Worm (Caenorhabditis elegans): Measurements from ENCODE around the gene srd-34.
A peak's percentile ranks its signal among the peaks of the same experiment; 100 is the strongest.

srd-34 gene

DNA sequence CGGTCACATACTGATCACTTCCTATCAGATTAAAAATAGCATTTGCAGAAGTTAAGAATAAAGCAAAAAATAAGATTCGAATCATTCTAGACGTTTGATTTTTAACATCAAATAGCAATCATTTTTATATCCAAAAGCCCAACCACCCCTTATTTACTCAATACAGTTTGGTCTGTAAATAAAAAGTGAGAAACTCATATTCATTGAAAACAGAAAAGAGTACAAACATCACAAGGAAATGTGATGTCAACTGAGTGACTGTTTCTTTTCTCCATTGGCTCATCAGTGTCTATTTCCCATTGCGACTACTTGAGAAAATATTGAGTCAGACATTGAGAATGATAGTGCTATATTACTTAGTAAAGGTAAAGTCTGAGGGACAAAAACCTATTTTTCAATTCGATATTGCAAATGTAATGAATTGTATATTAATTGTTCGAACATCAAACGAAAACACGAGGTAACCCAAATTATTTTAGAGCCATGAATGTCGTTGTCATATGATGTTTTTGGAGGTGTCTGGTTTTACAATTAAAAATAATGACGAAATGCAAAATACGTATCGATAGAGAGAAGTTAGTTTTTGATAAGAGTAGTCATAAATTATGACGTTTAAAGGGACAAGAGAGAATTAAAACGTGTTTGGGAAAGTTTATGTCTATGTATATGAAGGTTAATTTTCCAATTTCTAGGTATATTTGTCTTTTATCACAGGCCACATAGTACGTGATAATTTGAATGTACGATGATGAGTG is 41.1 kb upstream of the srd-34 start, which contains the start of gene ttr-23 (continued):
- TF ChIP-seq jun-1 (tag; optimal IDR thresholded peaks at IDR 0.05) (no peak), tra-1 (GFP tag; IDR thresholded peaks at IDR 0.05) (no peak), lin-1 (GFP tag; IDR thresholded peaks at IDR 0.05) (no peak), nhr-10 (tag; optimal IDR thresholded peaks at IDR 0.05) (no peak), aly-2 (tag; optimal IDR thresholded peaks at IDR 0.05) (no peak), daf-19 (GFP tag; conservative IDR thresholded peaks at IDR 0.05) (no peak), nhr-102 (tag; optimal IDR thresholded peaks at IDR 0.05) (peak; percentile 4), zag-1 (tag; optimal IDR thresholded peaks at IDR 0.05) (no peak), D1046.2 (GFP tag; IDR thresholded peaks at IDR 0.05) (no peak), lin-39 (tag; optimal IDR thresholded peaks at IDR 0.05) (no peak)

DNA sequence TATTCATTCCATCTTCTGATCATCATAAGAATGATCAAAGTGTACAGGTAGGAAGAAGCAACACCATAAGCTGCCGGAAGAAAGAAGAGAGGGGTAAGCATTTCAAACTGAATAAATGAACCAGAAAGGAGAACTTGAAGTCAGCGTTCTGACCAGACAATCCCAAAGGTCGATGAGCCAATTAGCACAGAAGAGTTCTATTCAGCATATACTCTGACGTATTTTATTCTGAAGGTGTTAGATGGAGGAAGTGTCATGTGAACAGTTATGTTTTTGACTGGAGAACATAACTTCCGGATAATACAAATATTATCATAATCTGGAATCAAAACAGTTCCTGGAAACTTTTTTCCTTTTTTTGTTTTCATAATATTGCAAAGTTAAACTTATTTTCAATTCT is 39.8 kb upstream of the srd-34 start, which contains the start of gene srg-32:
srg-32 (minus strand) TSS at position 101 of the 400 bp plus-strand sequence.
- no peak for TF ChIP-seq R02D3.7 (tag; optimal IDR thresholded peaks at IDR 0.05)
- no peak for TF ChIP-seq ztf-7 (tag; optimal IDR thresholded peaks at IDR 0.05)
- TF ChIP-seq unc-130 (GFP tag; optimal IDR thresholded peaks at IDR 0.05) = no peak
- TF ChIP-seq snpc-4 (tag; optimal IDR thresholded peaks at IDR 0.05) = no peak
- no peak for TF ChIP-seq nhr-77 (tag; optimal IDR thresholded peaks at IDR 0.05)
- TF ChIP-seq hif-1 (tag; optimal IDR thresholded peaks at IDR 0.05) = no peak
- TF ChIP-seq spr-1 (tag; optimal IDR thresholded peaks at IDR 0.05) = no peak
- TF ChIP-seq tag-97 (GFP tag; IDR thresholded peaks at IDR 0.05) = no peak
- no peak for TF ChIP-seq Y48G9A.11 (GFP tag; IDR thresholded peaks at IDR 0.05)
- TF ChIP-seq mep-1 (tag; optimal IDR thresholded peaks at IDR 0.05) = no peak
- no peak for TF ChIP-seq nhr-237 (tag; optimal IDR thresholded peaks at IDR 0.05)
- TF ChIP-seq ztf-11 (tag; optimal IDR thresholded peaks at IDR 0.05) = no peak
- no peak for TF ChIP-seq dmd-6 (GFP tag; IDR thresholded peaks at IDR 0.05)
- no peak for TF ChIP-seq duxl-1 (tag; optimal IDR thresholded peaks at IDR 0.05; ENCODE audit: poor library complexity)
- TF ChIP-seq dpl-1 (GFP tag; optimal IDR thresholded peaks at IDR 0.05) = no peak
- TF ChIP-seq mes-2 (tag; optimal IDR thresholded peaks at IDR 0.05; ENCODE audit: poor library complexity, severe bottlenecking) = no peak
- TF ChIP-seq ceh-82 (tag; optimal IDR thresholded peaks at IDR 0.05) = no peak
- TF ChIP-seq lin-39 (tag; optimal IDR thresholded peaks at IDR 0.05) = no peak
- no peak for TF ChIP-seq D1046.2 (GFP tag; IDR thresholded peaks at IDR 0.05)

- no peak for TF ChIP-seq ceh-20 (GFP tag; IDR thresholded peaks at IDR 0.05)
- TF ChIP-seq rbr-2 (tag; optimal IDR thresholded peaks at IDR 0.05) = no peak
- no peak for TF ChIP-seq lin-15B (tag; optimal IDR thresholded peaks at IDR 0.05)
- no peak for TF ChIP-seq lim-7 (GFP tag; IDR thresholded peaks at IDR 0.05)
- peak; percentile 75 for TF ChIP-seq pqm-1 (tag; optimal IDR thresholded peaks at IDR 0.05)
- TF ChIP-seq daf-16 (GFP tag; optimal IDR thresholded peaks at IDR 0.05) = no peak
- TF ChIP-seq daf-16 (tag; optimal IDR thresholded peaks at IDR 0.05) = peak; percentile 47
- TF ChIP-seq R02D3.7 (tag; optimal IDR thresholded peaks at IDR 0.05) = no peak
- no peak for TF ChIP-seq ceh-62 (tag; optimal IDR thresholded peaks at IDR 0.05)
- no peak for TF ChIP-seq F10B5.3 (tag; optimal IDR thresholded peaks at IDR 0.05)
- TF ChIP-seq D1046.2 (GFP tag; IDR thresholded peaks at IDR 0.05) = no peak
- no peak for TF ChIP-seq nhr-41 (GFP tag; IDR thresholded peaks at IDR 0.05)
- TF ChIP-seq fos-1 (tag; optimal IDR thresholded peaks at IDR 0.05) = no peak
- no peak for TF ChIP-seq madf-5 (GFP tag; IDR thresholded peaks at IDR 0.05)
- peak; percentile 21 for TF ChIP-seq nhr-77 (tag; optimal IDR thresholded peaks at IDR 0.05)
- no peak for TF ChIP-seq spr-1 (tag; optimal IDR thresholded peaks at IDR 0.05)
- TF ChIP-seq snpc-4 (tag; optimal IDR thresholded peaks at IDR 0.05) = no peak
- no peak for TF ChIP-seq dmd-9 (GFP tag; IDR thresholded peaks at IDR 0.05)
- peak; percentile 11 for TF ChIP-seq dve-1 (tag; optimal IDR thresholded peaks at IDR 0.05; ENCODE audit: insufficient read depth)
- no peak for TF ChIP-seq sdz-12 (GFP tag; optimal IDR thresholded peaks at IDR 0.05)
- no peak for TF ChIP-seq Y48G9A.11 (GFP tag; IDR thresholded peaks at IDR 0.05)
- TF ChIP-seq unc-39 (tag; optimal IDR thresholded peaks at IDR 0.05) = no peak
- TF ChIP-seq egl-43 (GFP tag; IDR thresholded peaks at IDR 0.05) = no peak
- TF ChIP-seq ZK546.5 (tag; optimal IDR thresholded peaks at IDR 0.05) = no peak
- peak; percentile 61 for TF ChIP-seq nhr-28 (tag; optimal IDR thresholded peaks at IDR 0.05)
- TF ChIP-seq zfp-2 (tag; optimal IDR thresholded peaks at IDR 0.05) = no peak
- TF ChIP-seq php-3 (GFP tag; IDR thresholded peaks at IDR 0.05) = 0 out of 2 replicates have a peak, but pooled peaks have one; percentile 27
- no peak for TF ChIP-seq F26F4.8 (GFP tag; conservative IDR thresholded peaks at IDR 0.05)
Measured at ce11 chrV:10581837-10582300, 33.0 kb upstream of the srd-34 start, which contains the start of gene T21C9.6. Gene T21C9.6, plus strand, starts transcription at chrV:10581887.

Data from whole organism, L4 larva.